Worm (Caenorhabditis elegans) whole organism, L3 larva: ENCODE measurements around the gene unc-23.

Experiments
- ama-1 ChIP-seq: fragments of 150-350 bp; optimal IDR thresholded peaks from 2 replicates; lab custom pipeline; 2018
- ceh-9 ChIP-seq: sonication (generic microtip); optimal IDR thresholded peaks from 2 replicates; lab custom pipeline; 2018; ENCODE audit warnings: missing biosample characterization, missing genetic modification characterization
- egl-27 ChIP-seq: sonication (generic microtip); optimal IDR thresholded peaks from 4 replicates; lab custom pipeline; 2017; ENCODE audit warnings: missing biosample characterization, missing genetic modification reagents, missing genetic modification characterization
- egl-5 ChIP-seq: fragments of 150-350 bp; optimal IDR thresholded peaks from 2 replicates; lab custom pipeline; 2017; ENCODE audit warnings: missing biosample characterization, missing genetic modification reagents, missing genetic modification characterization, inconsistent platforms
- fos-1 ChIP-seq: fragments of 150-350 bp; optimal IDR thresholded peaks from 2 replicates; lab custom pipeline; 2014; ENCODE audit warnings: missing biosample characterization, missing genetic modification characterization
- nhr-76 ChIP-seq: fragments of 150-350 bp; sonication (generic microtip); optimal IDR thresholded peaks from 5 replicates; lab custom pipeline; 2014; ENCODE audit warnings: missing biosample characterization, missing genetic modification characterization
- sea-2 ChIP-seq: fragments of 150-350 bp; sonication (generic microtip); optimal IDR thresholded peaks from 4 replicates; lab custom pipeline; 2014; ENCODE audit warnings: missing biosample characterization, missing genetic modification reagents, missing genetic modification characterization
- skn-1 ChIP-seq: fragments of 150-350 bp; optimal IDR thresholded peaks from 2 replicates; lab custom pipeline; 2014; ENCODE audit warnings: missing biosample characterization, missing genetic modification characterization
- unc-39 ChIP-seq: sonication (generic microtip); optimal IDR thresholded peaks from 4 replicates; lab custom pipeline; 2017; ENCODE audit warnings: missing biosample characterization, missing genetic modification characterization

- TF ChIP-seq ama-1 (lab: Kevin White, UChicago), result no peak
- TF ChIP-seq egl-27 (tag; lab: Kevin White, UChicago), result no peak
- TF ChIP-seq fos-1 (tag; lab: Kevin White, UChicago), result no peak
- no peak for TF ChIP-seq unc-39 (tag; lab: Kevin White, UChicago)
- no peak for TF ChIP-seq nhr-76 (tag; lab: Kevin White, UChicago)
- TF ChIP-seq ceh-9 (tag; lab: Kevin White, UChicago), result no peak
- no peak for TF ChIP-seq skn-1 (tag; lab: Kevin White, UChicago)
- TF ChIP-seq sea-2, result no peak
- TF ChIP-seq egl-5 (tag; lab: Kevin White, UChicago), result no peak
Observed at ce11 chrV:8946142-8946541, 10.0 kb downstream of the unc-23 start.
